Worm (Caenorhabditis elegans) whole organism, midembryonic: ENCODE data around the gene C09E8.6.

Experiments used
- T22C8.4 ChIP-seq: fragments of 200-800 bp; sonication (Bioruptor generic); IDR thresholded peaks from 2 replicates; pipeline ENCODE4 v1.3.6; 2022; ENCODE audit warnings: missing genetic modification characterization, missing compliant biosample characterization
- ztf-29 ChIP-seq: fragments of 200-800 bp; sonication (Bioruptor generic); IDR thresholded peaks from 2 replicates; pipeline ENCODE4 v1.3.6; 2022; ENCODE audit warnings: missing genetic modification reagents, missing genetic modification characterization, missing compliant biosample characterization

ce11 chrII:556185-556584, at the start of gene C09E8.6, which contains the start of gene C09E8.1:
- TF ChIP-seq T22C8.4 (GFP tag; lab: Robert Waterston, UW) (no peak), ztf-29 (no peak)
